Fruit fly (Drosophila melanogaster): ENCODE data around the gene CG32547.

Gene CG32547

dm6 chrX:18515205-18515921 lies 36.1 kb upstream of the CG32547 start, which contains the start of the genes Bx and HisRS (continued):
- peak; percentile 21 for TF ChIP-seq B-H2 (GFP tag; optimal IDR thresholded peaks at IDR 0.05)
- TF ChIP-seq CG16863 (GFP tag; optimal IDR thresholded peaks at IDR 0.05), result no peak
- peak; percentile 37 for TF ChIP-seq Sin3A (optimal IDR thresholded peaks at IDR 0.05)
- TF ChIP-seq CG18262 (tag; optimal IDR thresholded peaks at IDR 0.05), result no peak
- no peak for TF ChIP-seq CG10209 (GFP tag; optimal IDR thresholded peaks at IDR 0.05)
- no peak for TF ChIP-seq gsb (GFP tag; IDR thresholded peaks at IDR 0.05)
- peak; percentile 66 for TF ChIP-seq CG1603 (tag; optimal IDR thresholded peaks at IDR 0.05)
- peak; percentile 52 for TF ChIP-seq CG11504 (tag; optimal IDR thresholded peaks at IDR 0.05)
- TF ChIP-seq hkb (optimal IDR thresholded peaks at IDR 0.05), result no peak
- 0 out of 2 replicates have a peak, but pooled peaks have one; percentile 26 for TF ChIP-seq hkb (GFP tag; IDR thresholded peaks at IDR 0.05)
- TF ChIP-seq CkIIα-i1 (GFP tag; IDR thresholded peaks at IDR 0.05), result no peak
- 0 out of 3 replicates have a peak, but pooled peaks have one; percentile 20 for TF ChIP-seq CG17361 (GFP tag; IDR thresholded peaks at IDR 0.05)
- no peak for TF ChIP-seq Dip2 (GFP tag; IDR thresholded peaks at IDR 0.05)
- peak; percentile 50 for TF ChIP-seq HmgZ (tag; optimal IDR thresholded peaks at IDR 0.05)
- TF ChIP-seq Neu2 (GFP tag; optimal IDR thresholded peaks at IDR 0.05; ENCODE audit: borderline replicate concordance), result no peak
- no peak for TF ChIP-seq dan (GFP tag; IDR thresholded peaks at IDR 0.05)
- TF ChIP-seq dati (GFP tag; IDR thresholded peaks at IDR 0.05), result 0 out of 2 replicates have a peak, but pooled peaks have one; percentile 15
- 0 out of 3 replicates have a peak, but pooled peaks have one; percentile 23 for TF ChIP-seq row (GFP tag; IDR thresholded peaks at IDR 0.05)
- no peak for TF ChIP-seq CG9215 (GFP tag; IDR thresholded peaks at IDR 0.05)
- peak; percentile 10 for TF ChIP-seq caup (GFP tag; optimal IDR thresholded peaks at IDR 0.05; ENCODE audit: severe bottlenecking)
- peak; percentile 27 for TF ChIP-seq Myb (GFP tag; optimal IDR thresholded peaks at IDR 0.05)
- no peak for TF ChIP-seq CG12391 (tag; optimal IDR thresholded peaks at IDR 0.05)
- no peak for TF ChIP-seq Deaf1 (tag; optimal IDR thresholded peaks at IDR 0.05)
- no peak for TF ChIP-seq E2f1 (GFP tag; IDR thresholded peaks at IDR 0.05)
- TF ChIP-seq usp (GFP tag; optimal IDR thresholded peaks at IDR 0.05), result no peak
- no peak for TF ChIP-seq Spps (tag; optimal IDR thresholded peaks at IDR 0.05)
- TF ChIP-seq CG5180 (GFP tag; optimal IDR thresholded peaks at IDR 0.05), result peak; percentile 62
- peak; percentile 9 for TF ChIP-seq trem (tag; optimal IDR thresholded peaks at IDR 0.05)
- no peak for TF ChIP-seq sc (optimal IDR thresholded peaks at IDR 0.05)
- TF ChIP-seq sc (GFP tag; optimal IDR thresholded peaks at IDR 0.05), result no peak
- peak; percentile 6 for TF ChIP-seq pfk (GFP tag; optimal IDR thresholded peaks at IDR 0.05)
- TF ChIP-seq CG7963 (GFP tag; IDR thresholded peaks at IDR 0.05; ENCODE audit: partially characterized antibody), result no peak
- no peak for TF ChIP-seq Bteb2 (GFP tag; optimal IDR thresholded peaks at IDR 0.05)
- no peak for TF ChIP-seq dimm (GFP tag; IDR thresholded peaks at IDR 0.05)
- no peak for TF ChIP-seq ac (GFP tag; optimal IDR thresholded peaks at IDR 0.05)
- TF ChIP-seq CG10565 (GFP tag; optimal IDR thresholded peaks at IDR 0.05), result no peak
- TF ChIP-seq Kr (GFP tag; optimal IDR thresholded peaks at IDR 0.05), result no peak
- TF ChIP-seq kay (GFP tag; optimal IDR thresholded peaks at IDR 0.05), result no peak
- no peak for TF ChIP-seq CG30403 (GFP tag; optimal IDR thresholded peaks at IDR 0.05)
- no peak for TF ChIP-seq pho (GFP tag; optimal IDR thresholded peaks at IDR 0.05)
- no peak for TF ChIP-seq zen (tag; optimal IDR thresholded peaks at IDR 0.05)
- no peak for TF ChIP-seq cad (GFP tag; optimal IDR thresholded peaks at IDR 0.05)
- no peak for TF ChIP-seq CG11723 (GFP tag; optimal IDR thresholded peaks at IDR 0.05)
- no peak for TF ChIP-seq HLH4C (GFP tag; IDR thresholded peaks at IDR 0.05; ENCODE audit: partially characterized antibody)
- no peak for TF ChIP-seq GATAe (GFP tag; conservative IDR thresholded peaks at IDR 0.05)
- no peak for TF ChIP-seq CG4730 (GFP tag; IDR thresholded peaks at IDR 0.05)
- no peak for TF ChIP-seq vnd (GFP tag; IDR thresholded peaks at IDR 0.05; ENCODE audit: partially characterized antibody)
- no peak for TF ChIP-seq Dfd (GFP tag; optimal IDR thresholded peaks at IDR 0.05)
- no peak for TF ChIP-seq CG2889 (GFP tag; IDR thresholded peaks at IDR 0.05)
- TF ChIP-seq CG10366 (GFP tag; IDR thresholded peaks at IDR 0.05), result no peak
- no peak for TF ChIP-seq Optix (GFP tag; IDR thresholded peaks at IDR 0.05)

All from whole organism, embryonic.